Fruit fly (Drosophila melanogaster) whole organism, embryonic: ENCODE results near the gene CG6000.

Experiments used
- Ada2b ChIP-seq: fragments of 200-800 bp; sonication (Bioruptor generic); IDR thresholded peaks from 2 replicates; pipeline ENCODE4 v1.3.6; 2022; ENCODE audit warnings: missing biosample characterization, missing genetic modification characterization
- B-H1 ChIP-seq: fragments of 200-800 bp; sonication (Bioruptor generic); IDR thresholded peaks from 3 replicates; pipeline ENCODE4 v1.3.6; 2022; ENCODE audit warnings: missing biosample characterization, missing genetic modification characterization
- Bgb ChIP-seq: fragments of 200-800 bp; sonication (Bioruptor generic); IDR thresholded peaks from 2 replicates; pipeline ENCODE4 v1.3.6; 2022; ENCODE audit warnings: missing biosample characterization, missing genetic modification characterization; ENCODE audit not compliant: partially characterized antibody
- CG11085 ChIP-seq: fragments of 200-800 bp; sonication (Bioruptor generic); IDR thresholded peaks from 2 replicates; pipeline ENCODE4 v1.3.6; 2022; ENCODE audit warnings: missing biosample characterization, missing genetic modification characterization
- CG11247 ChIP-seq: fragments of 200-800 bp; sonication (Bioruptor generic); IDR thresholded peaks from 2 replicates; pipeline ENCODE4 v1.3.6; 2022; ENCODE audit warnings: missing biosample characterization, missing genetic modification characterization
- CG11398 ChIP-seq: fragments of 200-800 bp; sonication (Bioruptor generic); optimal IDR thresholded peaks from 2 replicates; lab custom pipeline; 2016; ENCODE audit warnings: missing biosample characterization, missing genetic modification characterization
- CG14441 ChIP-seq: fragments of 200-800 bp; sonication (Bioruptor generic); IDR thresholded peaks from 2 replicates; pipeline ENCODE4 v1.3.6; 2022; ENCODE audit warnings: missing biosample characterization, missing genetic modification characterization
- CG17328 ChIP-seq: fragments of 200-800 bp; sonication (Bioruptor generic); IDR thresholded peaks from 2 replicates; pipeline ENCODE4 v1.3.6; 2022; ENCODE audit warnings: missing biosample characterization, missing genetic modification characterization
- CG18599 ChIP-seq: fragments of 200-800 bp; sonication (Bioruptor generic); optimal IDR thresholded peaks from 3 replicates; lab custom pipeline; 2017; ENCODE audit warnings: missing biosample characterization, missing genetic modification characterization, mild to moderate bottlenecking, moderate library complexity, missing genetic modification reagents
- CG2129 ChIP-seq: fragments of 200-800 bp; sonication (Bioruptor generic); IDR thresholded peaks from 2 replicates; pipeline ENCODE4 v1.3.6; 2022; ENCODE audit warnings: missing biosample characterization, missing genetic modification characterization; ENCODE audit not compliant: partially characterized antibody
- CG2678 ChIP-seq: fragments of 200-800 bp; sonication (Bioruptor generic); optimal IDR thresholded peaks from 3 replicates; lab custom pipeline; 2019; ENCODE audit warnings: missing biosample characterization, mild to moderate bottlenecking, missing genetic modification characterization, moderate library complexity
- CG2712 ChIP-seq: fragments of 200-800 bp; optimal IDR thresholded peaks from 3 replicates; lab custom pipeline; 2019; ENCODE audit warnings: missing biosample characterization, mild to moderate bottlenecking, missing genetic modification characterization, moderate library complexity
- CG2875 ChIP-seq: fragments of 200-800 bp; sonication (Bioruptor generic); optimal IDR thresholded peaks from 2 replicates; lab custom pipeline; 2017; ENCODE audit warnings: missing biosample characterization, mild to moderate bottlenecking, missing genetic modification characterization, missing genetic modification reagents
- CG34422 ChIP-seq: fragments of 200-800 bp; sonication (Bioruptor generic); IDR thresholded peaks from 3 replicates; pipeline ENCODE4 v1.3.6; 2022; ENCODE audit warnings: missing biosample characterization, missing genetic modification characterization
- CG4328 ChIP-seq: fragments of 200-800 bp; sonication (Bioruptor generic); optimal IDR thresholded peaks from 3 replicates; lab custom pipeline; 2017; ENCODE audit warnings: missing biosample characterization, missing genetic modification reagents, missing genetic modification characterization
- CG4404 ChIP-seq: fragments of 200-800 bp; sonication (Bioruptor generic); IDR thresholded peaks from 2 replicates; pipeline ENCODE4 v1.3.6; 2022; ENCODE audit warnings: missing biosample characterization, missing genetic modification characterization
- CG4730 ChIP-seq: fragments of 200-800 bp; sonication (Bioruptor generic); IDR thresholded peaks from 2 replicates; pipeline ENCODE4 v1.3.6; 2022; ENCODE audit warnings: missing biosample characterization, missing genetic modification characterization
- CG4820 ChIP-seq: fragments of 200-800 bp; sonication (Bioruptor generic); optimal IDR thresholded peaks from 3 replicates; lab custom pipeline; 2016; ENCODE audit warnings: missing biosample characterization, missing genetic modification characterization
- CG6683 ChIP-seq: fragments of 200-800 bp; sonication (Bioruptor generic); optimal IDR thresholded peaks from 2 replicates; lab custom pipeline; 2017; ENCODE audit warnings: missing biosample characterization, mild to moderate bottlenecking, missing genetic modification characterization, missing genetic modification reagents
- CG7372 ChIP-seq: fragments of 200-800 bp; sonication (Bioruptor generic); IDR thresholded peaks from 2 replicates; pipeline ENCODE4 v1.3.6; 2022; ENCODE audit warnings: missing biosample characterization, missing genetic modification characterization
- CG9817 ChIP-seq: fragments of 200-800 bp; sonication (Bioruptor generic); optimal IDR thresholded peaks from 2 replicates; lab custom pipeline; 2018; ENCODE audit warnings: missing biosample characterization, mild to moderate bottlenecking, missing genetic modification characterization, moderate library complexity
- Chrac-16 ChIP-seq: fragments of 200-800 bp; sonication (Bioruptor generic); optimal IDR thresholded peaks from 3 replicates; lab custom pipeline; 2016; ENCODE audit warnings: missing biosample characterization, missing genetic modification characterization
- D19B ChIP-seq: fragments of 200-800 bp; sonication (Bioruptor generic); optimal IDR thresholded peaks from 2 replicates; lab custom pipeline; 2017; ENCODE audit warnings: missing biosample characterization, mild to moderate bottlenecking, missing genetic modification characterization
- Dbx ChIP-seq: fragments of 200-800 bp; sonication (Bioruptor generic); IDR thresholded peaks from 3 replicates; pipeline ENCODE4 v1.3.6; 2022; ENCODE audit warnings: missing biosample characterization, missing genetic modification characterization
- E2f2 ChIP-seq: fragments of 200-800 bp; sonication (Bioruptor generic); IDR thresholded peaks from 2 replicates; pipeline ENCODE4 v1.3.6; 2022; ENCODE audit warnings: missing biosample characterization, missing genetic modification characterization
- Gsc ChIP-seq: fragments of 200-800 bp; sonication (Bioruptor generic); IDR thresholded peaks from 2 replicates; pipeline ENCODE4 v1.3.6; 2022; ENCODE audit warnings: missing biosample characterization, missing genetic modification characterization
- HLH4C ChIP-seq: fragments of 200-800 bp; sonication (Bioruptor generic); IDR thresholded peaks from 3 replicates; pipeline ENCODE4 v1.3.6; 2022; ENCODE audit warnings: missing biosample characterization, missing genetic modification characterization; ENCODE audit not compliant: partially characterized antibody
- HLHmδ ChIP-seq: fragments of 200-800 bp; sonication (Bioruptor generic); optimal IDR thresholded peaks from 2 replicates; lab custom pipeline; 2018; ENCODE audit warnings: missing biosample characterization, mild to moderate bottlenecking, missing genetic modification characterization, moderate library complexity
- Hr51 ChIP-seq, 2 experiments: fragments of 200-800 bp; sonication (Bioruptor generic); optimal IDR thresholded peaks; 2 replicates in 1 of 2; 3 replicates in 1 of 2; lab custom pipeline; 2016 to 2018; ENCODE audit warnings: missing biosample characterization in 2 of 2, missing genetic modification characterization in 2 of 2, mild to moderate bottlenecking in 1 of 2, moderate library complexity in 1 of 2
- Rfx ChIP-seq: fragments of 200-800 bp; sonication (Bioruptor generic); IDR thresholded peaks from 2 replicates; pipeline ENCODE4 v1.3.6; 2022; ENCODE audit warnings: missing biosample characterization, missing genetic modification characterization
- Sin3A ChIP-seq: fragments of >200 bp; optimal IDR thresholded peaks from 2 replicates; lab custom pipeline; 2018
- TFAM ChIP-seq: fragments of 200-800 bp; sonication (Bioruptor generic); optimal IDR thresholded peaks from 2 replicates; lab custom pipeline; 2017; ENCODE audit warnings: missing biosample characterization, missing genetic modification characterization, inconsistent platforms
- Tbp ChIP-seq: fragments of >200 bp; optimal IDR thresholded peaks from 2 replicates; lab custom pipeline; 2018; ENCODE audit warnings: missing biosample characterization, missing genetic modification characterization
- Xbp1 ChIP-seq: fragments of 200-800 bp; sonication (Bioruptor generic); optimal IDR thresholded peaks from 3 replicates; lab custom pipeline; 2016; ENCODE audit warnings: missing biosample characterization, mild to moderate bottlenecking, missing genetic modification characterization
- Xrp1 ChIP-seq: fragments of 200-800 bp; sonication (Bioruptor generic); IDR thresholded peaks from 2 replicates; pipeline ENCODE4 v1.3.6; 2022; ENCODE audit warnings: missing biosample characterization, missing genetic modification characterization
- ab ChIP-seq: fragments of 200-800 bp; sonication (Bioruptor generic); optimal IDR thresholded peaks from 2 replicates; lab custom pipeline; 2016; ENCODE audit warnings: missing biosample characterization, missing genetic modification characterization
- abd-A ChIP-seq: fragments of 200-800 bp; sonication (Bioruptor generic); optimal IDR thresholded peaks from 3 replicates; lab custom pipeline; 2019; ENCODE audit warnings: missing biosample characterization, mild to moderate bottlenecking, missing genetic modification characterization, moderate library complexity
- bowl ChIP-seq: fragments of 200-800 bp; sonication (Bioruptor generic); IDR thresholded peaks from 2 replicates; pipeline ENCODE4 v1.3.6; 2022; ENCODE audit warnings: missing biosample characterization, missing genetic modification characterization
- disco-r ChIP-seq: fragments of 200-800 bp; sonication (Bioruptor generic); optimal IDR thresholded peaks from 2 replicates; lab custom pipeline; 2016; ENCODE audit warnings: missing biosample characterization, missing genetic modification characterization
- eyg ChIP-seq: fragments of 200-800 bp; sonication (Bioruptor generic); optimal IDR thresholded peaks from 3 replicates; lab custom pipeline; 2016; ENCODE audit warnings: missing biosample characterization, missing genetic modification characterization
- nau ChIP-seq: fragments of 200-800 bp; sonication (Bioruptor generic); optimal IDR thresholded peaks from 3 replicates; lab custom pipeline; 2017; ENCODE audit warnings: missing biosample characterization, mild to moderate bottlenecking, missing genetic modification characterization, missing genetic modification reagents
- org-1 ChIP-seq: fragments of 200-800 bp; sonication (Bioruptor generic); optimal IDR thresholded peaks from 2 replicates; lab custom pipeline; 2017; ENCODE audit warnings: missing biosample characterization, missing genetic modification characterization
- pb ChIP-seq: fragments of 200-800 bp; sonication (Bioruptor generic); optimal IDR thresholded peaks from 3 replicates; lab custom pipeline; 2016; ENCODE audit warnings: missing biosample characterization, missing genetic modification characterization
- prd ChIP-seq, 3 experiments: fragments of >200 bp in 2 of 3; fragments of 200-800 bp in 1 of 3; sonication (Bioruptor generic) in 1 of 3; optimal IDR thresholded peaks in 2 of 3; IDR thresholded peaks in 1 of 3; 2 replicates in 2 of 3; 3 replicates in 1 of 3; pipeline versions ENCODE4 v1.3.6 to Lab custom; 2017 to 2022; ENCODE audit warnings: missing biosample characterization in 1 of 3, missing genetic modification characterization in 1 of 3
- sens ChIP-seq: fragments of 200-800 bp; sonication (Bioruptor generic); peaks from one replicate; lab custom pipeline; 2016; ENCODE audit warnings: missing biosample characterization, missing genetic modification characterization
- sisA ChIP-seq: fragments of 200-800 bp; sonication (Bioruptor generic); IDR thresholded peaks from 2 replicates; pipeline ENCODE4 v1.3.6; 2022; ENCODE audit warnings: missing biosample characterization, missing genetic modification characterization
- slbo ChIP-seq: fragments of 200-800 bp; sonication (Bioruptor generic); IDR thresholded peaks from 2 replicates; pipeline ENCODE4 v1.3.6; 2022; ENCODE audit warnings: missing biosample characterization, missing genetic modification characterization
- twi ChIP-seq: fragments of 200-800 bp; optimal IDR thresholded peaks from 2 replicates; lab custom pipeline; 2019; ENCODE audit warnings: missing biosample characterization, mild to moderate bottlenecking, missing genetic modification characterization, moderate library complexity
- vnd ChIP-seq: fragments of 200-800 bp; sonication (Bioruptor generic); IDR thresholded peaks from 3 replicates; pipeline ENCODE4 v1.3.6; 2022; ENCODE audit warnings: missing biosample characterization, missing genetic modification characterization; ENCODE audit not compliant: partially characterized antibody
- zen2 ChIP-seq: fragments of 200-800 bp; sonication (Bioruptor generic); IDR thresholded peaks from 3 replicates; pipeline ENCODE4 v1.3.6; 2022; ENCODE audit warnings: missing biosample characterization, missing genetic modification characterization; ENCODE audit not compliant: partially characterized antibody
- zf30C ChIP-seq: fragments of 200-800 bp; sonication (Bioruptor generic); optimal IDR thresholded peaks from 3 replicates; lab custom pipeline; 2018; ENCODE audit warnings: missing biosample characterization, mild to moderate bottlenecking, missing genetic modification characterization

The CG6000 gene

dm6 chr3R:24079110-24079509, 24.9 kb downstream of the CG6000 start (continued):
- TF ChIP-seq E2f2 (GFP tag; lab: Robert Waterston, UW): 0 out of 2 replicates have a peak, but pooled peaks have one; percentile 6
- TF ChIP-seq zf30C (GFP tag; lab: Kevin White, UChicago): no peak
- no peak for TF ChIP-seq Gsc (GFP tag; lab: Robert Waterston, UW)
- no peak for TF ChIP-seq Tbp (GFP tag; lab: Kevin White, UChicago)
- TF ChIP-seq HLH4C (GFP tag; lab: Robert Waterston, UW): no peak
- no peak for TF ChIP-seq B-H1 (GFP tag; lab: Robert Waterston, UW)
- peak; percentile 57 for TF ChIP-seq slbo (GFP tag; lab: Robert Waterston, UW)
- TF ChIP-seq CG9817 (tag; lab: Kevin White, UChicago): no peak
- peak; percentile 27; the same call in 1 of the 2 replicates for TF ChIP-seq Xrp1 (GFP tag; lab: Robert Waterston, UW)
- TF ChIP-seq CG6683 (GFP tag; lab: Kevin White, UChicago): no peak
- TF ChIP-seq vnd (GFP tag; lab: Robert Waterston, UW): no peak
- no peak for TF ChIP-seq ab (GFP tag; lab: Kevin White, UChicago)
- no peak for TF ChIP-seq CG4730 (GFP tag; lab: Robert Waterston, UW)
- no peak for TF ChIP-seq CG2875
- TF ChIP-seq Rfx: peak; percentile 16; the same call in 1 of the 2 replicates
- TF ChIP-seq Dbx (GFP tag; lab: Robert Waterston, UW): no peak
- TF ChIP-seq D19B (GFP tag; lab: Kevin White, UChicago): no peak
- no peak for TF ChIP-seq CG4328 (GFP tag; lab: Kevin White, UChicago)
- no peak for TF ChIP-seq sisA (GFP tag; lab: Robert Waterston, UW)
- no peak for TF ChIP-seq CG11085
- peak in 1 of 2 experiments; percentile 16 for TF ChIP-seq Hr51 (GFP tag; optimal IDR thresholded peaks at IDR 0.05; lab: Kevin White, UChicago)
- TF ChIP-seq CG11247 (GFP tag; lab: Robert Waterston, UW): no peak
- no peak for TF ChIP-seq CG4820
- TF ChIP-seq disco-r: no peak
- TF ChIP-seq org-1 (GFP tag; lab: Kevin White, UChicago): no peak
- no peak for TF ChIP-seq CG17328 (GFP tag; lab: Robert Waterston, UW)
- TF ChIP-seq Ada2b (GFP tag; lab: Robert Waterston, UW): peak; percentile 9; the same call in 1 of the 2 replicates
- TF ChIP-seq bowl: no peak
- no peak for TF ChIP-seq HLHmδ
- no peak for TF ChIP-seq Bgb (GFP tag; lab: Robert Waterston, UW)
- TF ChIP-seq CG18599 (GFP tag; lab: Kevin White, UChicago): peak; percentile 8
- TF ChIP-seq Xbp1 (GFP tag; lab: Kevin White, UChicago): no peak
- TF ChIP-seq Chrac-16 (GFP tag; lab: Kevin White, UChicago): no peak
- TF ChIP-seq abd-A: no peak
- TF ChIP-seq CG11398 (GFP tag; lab: Kevin White, UChicago): no peak
- no peak for TF ChIP-seq TFAM
- TF ChIP-seq pb (GFP tag; lab: Kevin White, UChicago): no peak
- no peak for TF ChIP-seq CG34422 (GFP tag; lab: Robert Waterston, UW)
- no peak for TF ChIP-seq CG4404 (GFP tag; lab: Robert Waterston, UW)
- TF ChIP-seq CG2129: no peak
- TF ChIP-seq Sin3A (lab: Kevin White, UChicago): no peak
- TF ChIP-seq nau (GFP tag; lab: Kevin White, UChicago): no peak
- TF ChIP-seq eyg (GFP tag; lab: Kevin White, UChicago): no peak
- TF ChIP-seq CG14441 (GFP tag; lab: Robert Waterston, UW): no peak
- no peak for TF ChIP-seq prd (optimal IDR thresholded peaks at IDR 0.05; lab: Kevin White, UChicago)
- 0 out of 3 replicates have a peak, but pooled peaks have one; percentile 22 for TF ChIP-seq prd (GFP tag; IDR thresholded peaks at IDR 0.05; lab: Robert Waterston, UW)
- TF ChIP-seq CG7372 (GFP tag; lab: Robert Waterston, UW): no peak
- TF ChIP-seq zen2 (GFP tag; lab: Robert Waterston, UW): no peak
- no peak for TF ChIP-seq CG2712 (tag; lab: Kevin White, UChicago)
- TF ChIP-seq CG2678 (tag; lab: Kevin White, UChicago): peak; percentile 27
- peak; percentile 18 for TF ChIP-seq sens (GFP tag; lab: Kevin White, UChicago)
- TF ChIP-seq twi (tag; lab: Kevin White, UChicago): peak; percentile 62
